Fruit fly (Drosophila melanogaster): ENCODE results near the gene CG43074.
A peak's percentile ranks its signal among the peaks of the same experiment; 100 is the strongest.

Gene CG43074

dm6 chr3L:3531359-3531758, 46.9 kb upstream of the CG43074 start (continued):
- 0 out of 2 replicates have a peak, but pooled peaks have one; percentile 10 for TF ChIP-seq Xrp1 (GFP tag; IDR thresholded peaks at IDR 0.05)
- TF ChIP-seq CG31441 (GFP tag; IDR thresholded peaks at IDR 0.05) = 0 out of 2 replicates have a peak, but pooled peaks have one; percentile 15
- TF ChIP-seq Dek (tag; optimal IDR thresholded peaks at IDR 0.05) = no peak
- peak; percentile 15 for TF ChIP-seq CG2678 (tag; optimal IDR thresholded peaks at IDR 0.05)
- TF ChIP-seq CG8281 (tag; optimal IDR thresholded peaks at IDR 0.05) = no peak
- TF ChIP-seq fd96Cb (tag; optimal IDR thresholded peaks at IDR 0.05) = peak; percentile 22
- peak in 1 of 2 experiments; percentile 18 for TF ChIP-seq Hr51 (GFP tag; optimal IDR thresholded peaks at IDR 0.05)

- TF ChIP-seq Mad (GFP tag; optimal IDR thresholded peaks at IDR 0.05) = no peak
- peak; percentile 2 for TF ChIP-seq CoRest (tag; optimal IDR thresholded peaks at IDR 0.05)
- TF ChIP-seq bsh (GFP tag; optimal IDR thresholded peaks at IDR 0.05) = peak in 1 of 2 experiments; percentile 10
- TF ChIP-seq CG11504 (tag; optimal IDR thresholded peaks at IDR 0.05) = peak; percentile 13
- peak; percentile 45 for TF ChIP-seq gem (tag; optimal IDR thresholded peaks at IDR 0.05)
- TF ChIP-seq crol (GFP tag; IDR thresholded peaks at IDR 0.05) = peak; percentile 58
- TF ChIP-seq row (GFP tag; IDR thresholded peaks at IDR 0.05) = peak; percentile 52; the same call in 1 of the 3 replicates
- TF ChIP-seq prd (optimal IDR thresholded peaks at IDR 0.05) = no peak
- TF ChIP-seq prd (GFP tag; IDR thresholded peaks at IDR 0.05) = peak; percentile 14; the same call in 1 of the 3 replicates
- 0 out of 2 replicates have a peak, but pooled peaks have one; percentile 17 for TF ChIP-seq lmd (GFP tag; IDR thresholded peaks at IDR 0.05)
- peak; percentile 73 for TF ChIP-seq sens (GFP tag)
- TF ChIP-seq nmo (GFP tag; optimal IDR thresholded peaks at IDR 0.05) = peak; percentile 16
- TF ChIP-seq eve (GFP tag; optimal IDR thresholded peaks at IDR 0.05) = no peak
- TF ChIP-seq CG2129 (GFP tag; IDR thresholded peaks at IDR 0.05; ENCODE audit: partially characterized antibody) = no peak
- TF ChIP-seq CG6254 (GFP tag; optimal IDR thresholded peaks at IDR 0.05) = no peak
- TF ChIP-seq CG18599 (GFP tag; optimal IDR thresholded peaks at IDR 0.05) = no peak
- no peak for TF ChIP-seq Elba2 (GFP tag; optimal IDR thresholded peaks at IDR 0.05)
- TF ChIP-seq abd-A (tag; optimal IDR thresholded peaks at IDR 0.05) = peak; percentile 17
- TF ChIP-seq Taf1 (GFP tag; IDR thresholded peaks at IDR 0.05) = no peak
- TF ChIP-seq CG10565 (GFP tag; optimal IDR thresholded peaks at IDR 0.05) = no peak
- peak; percentile 13 for TF ChIP-seq CG12391 (tag; optimal IDR thresholded peaks at IDR 0.05)
- TF ChIP-seq CG7357 (GFP tag; IDR thresholded peaks at IDR 0.05) = 0 out of 3 replicates have a peak, but pooled peaks have one; percentile 7
- no peak for TF ChIP-seq tgo (GFP tag; IDR thresholded peaks at IDR 0.05)
- no peak for TF ChIP-seq pros (GFP tag; optimal IDR thresholded peaks at IDR 0.05)
- peak; percentile 35 for TF ChIP-seq Med (GFP tag)
- TF ChIP-seq nerfin-2 (GFP tag; IDR thresholded peaks at IDR 0.05; ENCODE audit: partially characterized antibody) = no peak
- no peak for TF ChIP-seq emc (GFP tag; optimal IDR thresholded peaks at IDR 0.05)
- no peak for TF ChIP-seq dimm (GFP tag; IDR thresholded peaks at IDR 0.05)
- no peak for TF ChIP-seq CG4707 (GFP tag; optimal IDR thresholded peaks at IDR 0.05)
- 0 out of 3 replicates have a peak, but pooled peaks have one; percentile 17 for TF ChIP-seq CG6175 (GFP tag; IDR thresholded peaks at IDR 0.05)
- TF ChIP-seq fru (optimal IDR thresholded peaks at IDR 0.05) = no peak
- no peak for TF ChIP-seq exex (tag; optimal IDR thresholded peaks at IDR 0.05)
- TF ChIP-seq Hr51 (GFP tag; optimal IDR thresholded peaks at IDR 0.05) = peak in 1 of 2 experiments; percentile 28
- peak; percentile 23 for TF ChIP-seq Sox102F (GFP tag; optimal IDR thresholded peaks at IDR 0.05)
- TF ChIP-seq C15 (GFP tag; IDR thresholded peaks at IDR 0.05) = no peak
- TF ChIP-seq Ets65A (GFP tag) = peak; percentile 73
- peak; percentile 14 for TF ChIP-seq CG2678 (tag; optimal IDR thresholded peaks at IDR 0.05)
These were observed 46.3 kb upstream of the CG43074 start for dm6 chr3L:3530588-3531264.
